Fruit fly (Drosophila melanogaster) whole organism, prepupa: ENCODE data around the gene Alp1.

Source experiments
- Blimp-1 ChIP-seq: fragments of 200-800 bp; sonication (Bioruptor generic); optimal IDR thresholded peaks from 3 replicates; lab custom pipeline; 2017; ENCODE audit warnings: missing biosample characterization, missing genetic modification characterization, mild to moderate bottlenecking, moderate library complexity, missing genetic modification reagents
- CG10631 ChIP-seq: fragments of 200-800 bp; sonication (Bioruptor generic); optimal IDR thresholded peaks from 2 replicates; lab custom pipeline; 2016; ENCODE audit warnings: missing biosample characterization, missing genetic modification characterization
- CG10669 ChIP-seq: fragments of 200-800 bp; sonication (Bioruptor generic); optimal IDR thresholded peaks from 3 replicates; lab custom pipeline; 2018; ENCODE audit warnings: missing biosample characterization, mild to moderate bottlenecking, missing genetic modification characterization, moderate library complexity
- CG11762 ChIP-seq: fragments of 200-800 bp; sonication (Bioruptor generic); optimal IDR thresholded peaks from 3 replicates; lab custom pipeline; 2016; ENCODE audit warnings: missing biosample characterization, missing genetic modification characterization; ENCODE audit not compliant: insufficient read depth
- CG11902 ChIP-seq: fragments of 200-800 bp; sonication (Bioruptor generic); optimal IDR thresholded peaks from 3 replicates; lab custom pipeline; 2016; ENCODE audit warnings: missing biosample characterization, missing genetic modification characterization
- CG16779 ChIP-seq: fragments of 200-800 bp; sonication (Bioruptor generic); optimal IDR thresholded peaks from 3 replicates; lab custom pipeline; 2017; ENCODE audit warnings: missing biosample characterization, mild to moderate bottlenecking, missing genetic modification characterization
- CG3032 ChIP-seq: fragments of 200-800 bp; optimal IDR thresholded peaks from 2 replicates; lab custom pipeline; 2019; ENCODE audit warnings: missing biosample characterization, mild to moderate bottlenecking, missing genetic modification characterization, moderate library complexity
- CG31627 ChIP-seq: fragments of 200-800 bp; sonication (Bioruptor generic); optimal IDR thresholded peaks from 3 replicates; lab custom pipeline; 2016; ENCODE audit warnings: missing biosample characterization, missing genetic modification characterization
- CG32006 ChIP-seq: fragments of 200-800 bp; sonication (Bioruptor generic); optimal IDR thresholded peaks from 3 replicates; lab custom pipeline; 2017; ENCODE audit warnings: missing biosample characterization, mild to moderate bottlenecking, missing genetic modification characterization
- CG4318 ChIP-seq: fragments of 200-800 bp; sonication (Bioruptor generic); optimal IDR thresholded peaks from 3 replicates; lab custom pipeline; 2017; ENCODE audit warnings: missing biosample characterization, mild to moderate bottlenecking, missing genetic modification characterization
- CG6808 ChIP-seq: fragments of 200-800 bp; sonication (Bioruptor generic); optimal IDR thresholded peaks from 3 replicates; lab custom pipeline; 2017; ENCODE audit warnings: missing biosample characterization, missing genetic modification characterization, mild to moderate bottlenecking, moderate library complexity, missing genetic modification reagents
- CG8119 ChIP-seq: fragments of 200-800 bp; sonication (Bioruptor generic); IDR thresholded peaks from 3 replicates; pipeline ENCODE4 v1.3.6; 2022; ENCODE audit warnings: missing biosample characterization, missing genetic modification characterization
- CG8319 ChIP-seq: fragments of 200-800 bp; sonication (Bioruptor generic); optimal IDR thresholded peaks from 3 replicates; lab custom pipeline; 2016; ENCODE audit warnings: missing biosample characterization, missing genetic modification characterization
- CG8632 ChIP-seq: fragments of 200-800 bp; sonication (Bioruptor generic); optimal IDR thresholded peaks from 3 replicates; lab custom pipeline; 2016; ENCODE audit warnings: missing biosample characterization, missing genetic modification characterization
- Eip78C ChIP-seq: fragments of 200-800 bp; sonication (Bioruptor generic); peaks from one replicate; lab custom pipeline; 2016; ENCODE audit warnings: missing biosample characterization, missing genetic modification characterization
- Ets96B ChIP-seq: fragments of 200-800 bp; optimal IDR thresholded peaks from 2 replicates; lab custom pipeline; 2019; ENCODE audit warnings: missing biosample characterization, mild to moderate bottlenecking, missing genetic modification characterization, moderate library complexity
- Gug ChIP-seq: fragments of 200-800 bp; sonication (Bioruptor generic); IDR thresholded peaks from 2 replicates; pipeline ENCODE4 v1.3.6; 2022; ENCODE audit warnings: missing biosample characterization, missing genetic modification characterization
- Hr38 ChIP-seq: sonication (Bioruptor generic); optimal IDR thresholded peaks from 2 replicates; lab custom pipeline; 2016; ENCODE audit warnings: missing biosample characterization, missing genetic modification characterization
- Hr4 ChIP-seq: fragments of 200-800 bp; sonication (Bioruptor generic); optimal IDR thresholded peaks from 3 replicates; lab custom pipeline; 2016; ENCODE audit warnings: missing biosample characterization, missing genetic modification characterization
- Lpt ChIP-seq: fragments of 200-800 bp; sonication (Bioruptor generic); optimal IDR thresholded peaks from 3 replicates; lab custom pipeline; 2016; ENCODE audit warnings: missing biosample characterization, missing genetic modification characterization
- OdsH ChIP-seq: fragments of 200-800 bp; sonication (Bioruptor generic); optimal IDR thresholded peaks from 3 replicates; lab custom pipeline; 2016; ENCODE audit warnings: missing biosample characterization, missing genetic modification characterization
- Sox14 ChIP-seq: fragments of 200-800 bp; sonication (Bioruptor generic); optimal IDR thresholded peaks from 3 replicates; lab custom pipeline; 2016; ENCODE audit warnings: missing biosample characterization, missing genetic modification characterization
- Sox15 ChIP-seq: fragments of 200-800 bp; sonication (Bioruptor generic); optimal IDR thresholded peaks from 3 replicates; lab custom pipeline; 2016; ENCODE audit warnings: missing biosample characterization, missing genetic modification characterization
- achi ChIP-seq: fragments of 200-800 bp; sonication (Bioruptor generic); optimal IDR thresholded peaks from 3 replicates; lab custom pipeline; 2016; ENCODE audit warnings: missing biosample characterization, missing genetic modification characterization
- dsx ChIP-seq: fragments of 200-800 bp; optimal IDR thresholded peaks from 3 replicates; lab custom pipeline; 2019; ENCODE audit warnings: missing biosample characterization, mild to moderate bottlenecking, missing genetic modification characterization, moderate library complexity; ENCODE audit not compliant: poor library complexity, severe bottlenecking
- eg ChIP-seq: fragments of 200-800 bp; sonication (Bioruptor generic); IDR thresholded peaks from 3 replicates; pipeline ENCODE4 v1.3.6; 2022; ENCODE audit warnings: missing biosample characterization, missing genetic modification characterization
- esn ChIP-seq: fragments of 200-800 bp; sonication (Bioruptor generic); optimal IDR thresholded peaks from 2 replicates; lab custom pipeline; 2016; ENCODE audit warnings: missing biosample characterization, mild to moderate bottlenecking, missing genetic modification characterization, moderate library complexity
- fd59A ChIP-seq: fragments of 200-800 bp; sonication (Bioruptor generic); optimal IDR thresholded peaks from 2 replicates; lab custom pipeline; 2017; ENCODE audit warnings: missing biosample characterization, mild to moderate bottlenecking, missing genetic modification characterization, missing genetic modification reagents
- fkh ChIP-seq: fragments of 200-800 bp; sonication (Bioruptor generic); optimal IDR thresholded peaks from 3 replicates; lab custom pipeline; 2017; ENCODE audit warnings: missing biosample characterization, mild to moderate bottlenecking, missing genetic modification characterization, moderate library complexity
- lz ChIP-seq: fragments of 200-800 bp; sonication (Bioruptor generic); optimal IDR thresholded peaks from 3 replicates; lab custom pipeline; 2016; ENCODE audit warnings: missing biosample characterization, missing genetic modification characterization
- topi ChIP-seq: fragments of 200-800 bp; sonication (Bioruptor generic); optimal IDR thresholded peaks from 3 replicates; lab custom pipeline; 2016; ENCODE audit warnings: missing biosample characterization, missing genetic modification characterization

The Alp1 gene

dm6 chr3L:21479636-21480035, 35.0 kb upstream of the Alp1 start (continued):
- peak; percentile 76 for TF ChIP-seq achi (GFP tag; lab: Kevin White, UChicago)
- 0 out of 2 replicates have a peak, but pooled peaks have one; percentile 10 for TF ChIP-seq Gug (GFP tag; lab: Robert Waterston, UW)
- TF ChIP-seq Blimp-1 (GFP tag; lab: Kevin White, UChicago), result peak; percentile 53
- no peak for TF ChIP-seq CG4318 (GFP tag; lab: Kevin White, UChicago)
- TF ChIP-seq lz (GFP tag; lab: Kevin White, UChicago), result peak; percentile 71
- TF ChIP-seq CG6808 (GFP tag; lab: Kevin White, UChicago), result peak; percentile 56
- peak; percentile 21 for TF ChIP-seq Sox14 (GFP tag; lab: Kevin White, UChicago)

- peak; percentile 23 for TF ChIP-seq fkh (GFP tag; lab: Kevin White, UChicago)
- TF ChIP-seq CG16779, result no peak
- TF ChIP-seq OdsH, result no peak
These were observed 33.2 kb upstream of the Alp1 start for dm6 chr3L:21477866-21478265.

- no peak for TF ChIP-seq OdsH
- TF ChIP-seq Eip78C (GFP tag; lab: Kevin White, UChicago), result no peak
- TF ChIP-seq CG32006, result no peak
- TF ChIP-seq Blimp-1 (GFP tag; lab: Kevin White, UChicago), result no peak
- peak; percentile 66 for TF ChIP-seq dsx
- no peak for TF ChIP-seq CG11762 (GFP tag; lab: Kevin White, UChicago)
- no peak for TF ChIP-seq esn
- no peak for TF ChIP-seq CG11902
- TF ChIP-seq CG31627, result no peak
- TF ChIP-seq topi (GFP tag; lab: Kevin White, UChicago), result no peak
- TF ChIP-seq fkh (GFP tag; lab: Kevin White, UChicago), result peak; percentile 75
These were observed 31.9 kb upstream of the Alp1 start, which contains the start of gene croc for dm6 chr3L:21476429-21477006. Gene croc, minus strand, starts transcription at chr3L:21476479.

- TF ChIP-seq Lpt (no peak), CG8319 (no peak), fkh (GFP tag; lab: Kevin White, UChicago) (peak; percentile 1), CG8632 (no peak), eg (GFP tag; lab: Robert Waterston, UW) (no peak)
These were observed 27.3 kb upstream of the Alp1 start for dm6 chr3L:21471895-21472294.

dm6 chr3L:21465261-21466112, 20.9 kb upstream of the Alp1 start:
- no peak for TF ChIP-seq Ets96B
- no peak for TF ChIP-seq CG3032
- no peak for TF ChIP-seq fd59A (GFP tag; lab: Kevin White, UChicago)
- no peak for TF ChIP-seq CG10669 (GFP tag; lab: Kevin White, UChicago)
- TF ChIP-seq CG8119 (GFP tag; lab: Robert Waterston, UW), result no peak
- no peak for TF ChIP-seq OdsH
- TF ChIP-seq fkh (GFP tag; lab: Kevin White, UChicago), result no peak
- TF ChIP-seq CG31627, result no peak
- no peak for TF ChIP-seq Sox15 (GFP tag; lab: Kevin White, UChicago)
- no peak for TF ChIP-seq Hr38 (GFP tag; lab: Kevin White, UChicago)
- TF ChIP-seq CG8319, result no peak
- no peak for TF ChIP-seq CG4318 (GFP tag; lab: Kevin White, UChicago)
- no peak for TF ChIP-seq Hr4 (GFP tag; lab: Kevin White, UChicago)
- no peak for TF ChIP-seq CG10631 (GFP tag; lab: Kevin White, UChicago)
